Fruit fly (Drosophila melanogaster): Measurements from ENCODE around the gene Mcm6.
A peak's percentile ranks its signal among the peaks of the same experiment; 100 is the strongest.

The Mcm6 gene

dm6 chrX:6656626-6657558 is 17.3 kb upstream of the Mcm6 start (continued):
- no peak for TF ChIP-seq CG34224 (GFP tag; IDR thresholded peaks at IDR 0.05; ENCODE audit: partially characterized antibody)
- TF ChIP-seq CG4360 (GFP tag; IDR thresholded peaks at IDR 0.05) = peak; percentile 79
- peak; percentile 52 for TF ChIP-seq nmo (GFP tag; optimal IDR thresholded peaks at IDR 0.05)
- 0 out of 3 replicates have a peak, but pooled peaks have one; percentile 10 for TF ChIP-seq CG6175 (GFP tag; IDR thresholded peaks at IDR 0.05)
- TF ChIP-seq CG1024 (GFP tag; IDR thresholded peaks at IDR 0.05) = no peak
- TF ChIP-seq HHEX (GFP tag; optimal IDR thresholded peaks at IDR 0.05) = peak; percentile 46
- TF ChIP-seq D (optimal IDR thresholded peaks at IDR 0.05) = no peak
- no peak for TF ChIP-seq D (GFP tag; optimal IDR thresholded peaks at IDR 0.05)
- TF ChIP-seq CG42726 (GFP tag; IDR thresholded peaks at IDR 0.05; ENCODE audit: partially characterized antibody) = no peak
- TF ChIP-seq CG15011 (GFP tag; optimal IDR thresholded peaks at IDR 0.05) = peak; percentile 43
- peak; percentile 52 for TF ChIP-seq cwo (GFP tag; optimal IDR thresholded peaks at IDR 0.05)
- TF ChIP-seq Camta (GFP tag; optimal IDR thresholded peaks at IDR 0.05) = no peak
- peak; percentile 64 for TF ChIP-seq CG7556 (GFP tag; optimal IDR thresholded peaks at IDR 0.05)
- TF ChIP-seq CG5953 (GFP tag; IDR thresholded peaks at IDR 0.05) = no peak
- peak; percentile 15 for TF ChIP-seq grn (GFP tag; optimal IDR thresholded peaks at IDR 0.05)
- no peak for TF ChIP-seq Sry-δ (GFP tag; optimal IDR thresholded peaks at IDR 0.05)
- peak; percentile 10 for TF ChIP-seq CG33557 (GFP tag; optimal IDR thresholded peaks at IDR 0.05)
- no peak for TF ChIP-seq CkIIα-i1 (GFP tag; IDR thresholded peaks at IDR 0.05)
- peak; percentile 27; the same call in 1 of the 2 replicates for TF ChIP-seq CG3847 (GFP tag; IDR thresholded peaks at IDR 0.05)
- peak; percentile 71 for TF ChIP-seq Fer3 (tag; optimal IDR thresholded peaks at IDR 0.05)
- TF ChIP-seq gce (GFP tag; IDR thresholded peaks at IDR 0.05) = 0 out of 3 replicates have a peak, but pooled peaks have one; percentile 13
- peak; percentile 72 for TF ChIP-seq CG10147 (GFP tag; optimal IDR thresholded peaks at IDR 0.05)
- TF ChIP-seq Nf-YA (GFP tag; IDR thresholded peaks at IDR 0.05) = no peak
- TF ChIP-seq disco-r (GFP tag; optimal IDR thresholded peaks at IDR 0.05) = no peak
- TF ChIP-seq HLH3B (GFP tag; IDR thresholded peaks at IDR 0.05) = no peak
- TF ChIP-seq ap (GFP tag; IDR thresholded peaks at IDR 0.05) = no peak
- no peak for TF ChIP-seq Hr78 (GFP tag; optimal IDR thresholded peaks at IDR 0.05)
- no peak for TF ChIP-seq psq (GFP tag; optimal IDR thresholded peaks at IDR 0.05)
- TF ChIP-seq CG4854 (GFP tag; optimal IDR thresholded peaks at IDR 0.05) = no peak
- TF ChIP-seq CG17829 (tag; optimal IDR thresholded peaks at IDR 0.05) = peak; percentile 17
- TF ChIP-seq CG15601 (tag; optimal IDR thresholded peaks at IDR 0.05) = peak; percentile 43

- TF ChIP-seq CG15479 (GFP tag; optimal IDR thresholded peaks at IDR 0.05) (peak; percentile 37), psq (GFP tag; optimal IDR thresholded peaks at IDR 0.05) (peak; percentile 61), oc (tag; optimal IDR thresholded peaks at IDR 0.05) (no peak), cg (GFP tag; optimal IDR thresholded peaks at IDR 0.05) (peak; percentile 73)
Measured at dm6 chrX:6659919-6660318, 14.3 kb upstream of the Mcm6 start.

DNA sequence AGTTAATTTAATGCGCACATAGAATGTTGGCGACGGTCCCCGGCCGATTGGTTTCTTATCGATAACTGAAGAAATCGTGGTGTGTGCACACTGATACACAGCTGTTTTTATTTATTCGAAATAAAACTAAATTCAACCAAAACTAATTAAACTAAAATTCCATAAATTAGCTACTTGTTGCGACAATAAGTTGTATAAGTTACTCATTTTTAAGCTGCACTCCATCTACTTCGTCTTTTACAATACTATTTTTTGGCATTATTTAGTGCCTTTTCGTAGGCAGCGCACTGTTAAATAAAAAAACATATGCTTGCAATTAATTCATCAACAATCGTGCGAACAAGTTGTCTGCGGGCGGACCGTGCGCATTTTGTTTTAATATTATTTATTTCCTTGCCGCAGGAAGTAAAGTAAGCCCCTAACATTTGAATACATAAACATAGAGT is 12.8 kb upstream of the Mcm6 start, which contains the start of the genes CG3224 and Ctr1A:
Gene CG3224, minus strand, starts transcription at position 71 of the 446 bp plus-strand sequence.
Gene Ctr1A, plus strand, starts transcription at position 256 of the 446 bp plus-strand sequence.
- TF ChIP-seq Hr78 (GFP tag; optimal IDR thresholded peaks at IDR 0.05) (no peak), CG10274 (GFP tag; optimal IDR thresholded peaks at IDR 0.05) (no peak), fd3F (GFP tag; optimal IDR thresholded peaks at IDR 0.05) (no peak), nom (GFP tag; optimal IDR thresholded peaks at IDR 0.05) (no peak), CG32767 (GFP tag; IDR thresholded peaks at IDR 0.05) (no peak), CG14014 (GFP tag; IDR thresholded peaks at IDR 0.05) (no peak), CG3407 (GFP tag; optimal IDR thresholded peaks at IDR 0.05) (no peak), CG30020 (tag; optimal IDR thresholded peaks at IDR 0.05) (peak; percentile 18), Jarid2 (GFP tag; optimal IDR thresholded peaks at IDR 0.05) (peak; percentile 13), CG4820 (GFP tag; optimal IDR thresholded peaks at IDR 0.05) (no peak), CG11085 (GFP tag; IDR thresholded peaks at IDR 0.05) (no peak), chif (GFP tag; optimal IDR thresholded peaks at IDR 0.05) (no peak), crc (GFP tag; optimal IDR thresholded peaks at IDR 0.05) (no peak), Scr (GFP tag; IDR thresholded peaks at IDR 0.05; ENCODE audit: partially characterized antibody) (peak; percentile 45), Max (GFP tag; optimal IDR thresholded peaks at IDR 0.05) (no peak)
